Worm (Caenorhabditis elegans) whole organism, early embryonic: ENCODE results near the gene K09C4.1.

Experiments
- B0310.2 ChIP-seq: sonication (generic microtip); optimal IDR thresholded peaks from 2 replicates; lab custom pipeline; 2016; ENCODE audit warnings: mild to moderate bottlenecking, missing genetic modification characterization, missing compliant biosample characterization
- F13C5.2 ChIP-seq: sonication (generic microtip); optimal IDR thresholded peaks from 2 replicates; lab custom pipeline; 2017; ENCODE audit warnings: mild to moderate bottlenecking, missing genetic modification characterization, inconsistent platforms, missing compliant biosample characterization
- aly-1 ChIP-seq: sonication (generic microtip); optimal IDR thresholded peaks from 2 replicates; lab custom pipeline; 2016; ENCODE audit warnings: missing genetic modification characterization, missing compliant biosample characterization
- ama-1 ChIP-seq: fragments of 150-350 bp; optimal IDR thresholded peaks from 2 replicates; lab custom pipeline; 2014
- ceh-13 ChIP-seq: fragments of 200-800 bp; sonication (Bioruptor generic); optimal IDR thresholded peaks from 2 replicates; lab custom pipeline; 2018; ENCODE audit warnings: mild to moderate bottlenecking, missing genetic modification characterization, missing compliant biosample characterization
- ceh-36 ChIP-seq: sonication (generic microtip); optimal IDR thresholded peaks from 2 replicates; lab custom pipeline; 2016; ENCODE audit warnings: missing genetic modification characterization, inconsistent platforms, missing compliant biosample characterization
- ets-7 ChIP-seq: sonication (generic microtip); optimal IDR thresholded peaks from 2 replicates; lab custom pipeline; 2016; ENCODE audit warnings: missing genotype, missing genetic modification characterization, missing compliant biosample characterization
- flt-1 ChIP-seq: fragments of 200-800 bp; sonication (Bioruptor generic); IDR thresholded peaks from 2 replicates; pipeline ENCODE4 v1.3.6; 2022; ENCODE audit warnings: missing genetic modification characterization, missing compliant biosample characterization
- hmbx-1 ChIP-seq: sonication (generic microtip); optimal IDR thresholded peaks from 2 replicates; lab custom pipeline; 2016; ENCODE audit warnings: mild to moderate bottlenecking, missing genetic modification characterization, missing compliant biosample characterization
- hmg-4 ChIP-seq: fragments of 200-800 bp; sonication (Bioruptor generic); optimal IDR thresholded peaks from 2 replicates; lab custom pipeline; 2018; ENCODE audit warnings: mild to moderate bottlenecking, missing genetic modification characterization, missing compliant biosample characterization
- hnd-1 ChIP-seq: sonication (generic microtip); optimal IDR thresholded peaks from 2 replicates; lab custom pipeline; 2016; ENCODE audit warnings: missing genetic modification characterization, missing compliant biosample characterization
- pes-1 ChIP-seq: fragments of 200-800 bp; sonication (Bioruptor generic); IDR thresholded peaks from 2 replicates; pipeline ENCODE4 v1.3.6; 2022; ENCODE audit warnings: missing genetic modification reagents, missing genetic modification characterization, missing compliant biosample characterization
- scrt-1 ChIP-seq: fragments of 200-800 bp; sonication (Bioruptor generic); IDR thresholded peaks from 2 replicates; pipeline ENCODE4 v1.3.6; 2022; ENCODE audit warnings: missing genetic modification characterization, missing compliant biosample characterization
- sea-1 ChIP-seq: fragments of 200-800 bp; sonication (Bioruptor generic); conservative IDR thresholded peaks from 2 replicates; pipeline ENCODE4 v1.3.6; 2022; ENCODE audit warnings: missing genetic modification characterization, missing compliant biosample characterization
- tbx-11 ChIP-seq: fragments of 200-800 bp; sonication (Bioruptor generic); IDR thresholded peaks from 2 replicates; pipeline ENCODE4 v1.3.6; 2022; ENCODE audit warnings: missing genetic modification characterization, missing compliant biosample characterization
- tbx-37 ChIP-seq: fragments of 200-800 bp; sonication (Bioruptor generic); conservative IDR thresholded peaks from 2 replicates; pipeline ENCODE4 v1.3.6; 2022; ENCODE audit warnings: missing genetic modification reagents, missing genetic modification characterization, missing compliant biosample characterization
- tra-4 ChIP-seq: sonication (generic microtip); optimal IDR thresholded peaks from 2 replicates; lab custom pipeline; 2017; ENCODE audit warnings: missing genetic modification characterization, missing compliant biosample characterization

Gene K09C4.1

DNA sequence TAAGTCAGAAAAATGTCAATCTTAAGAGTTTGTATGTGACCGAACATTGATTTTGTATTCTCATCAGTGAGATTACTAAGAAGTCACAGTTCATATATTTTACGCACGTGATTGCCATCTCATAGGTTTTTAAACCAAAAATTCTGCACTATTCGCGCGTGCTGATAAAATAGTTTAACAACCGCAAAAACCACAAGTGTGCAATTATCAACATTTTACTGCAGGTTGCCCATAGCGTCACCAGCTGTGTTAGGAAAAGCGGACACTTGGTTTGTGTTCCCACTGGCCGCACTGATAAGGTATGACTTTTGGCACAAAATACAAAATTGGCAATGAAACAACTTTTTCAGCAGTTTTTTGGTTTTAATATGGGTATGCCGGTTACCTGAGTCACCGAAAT is 8.5 kb upstream of the K09C4.1 start:
- TF ChIP-seq ceh-36 (tag; lab: Kevin White, UChicago) (no peak), B0310.2 (tag; lab: Kevin White, UChicago) (no peak), ets-7 (tag; lab: Kevin White, UChicago) (no peak), sea-1 (no peak), scrt-1 (GFP tag; lab: Robert Waterston, UW) (no peak), flt-1 (GFP tag; lab: Robert Waterston, UW) (no peak), tbx-11 (GFP tag; lab: Robert Waterston, UW) (no peak), F13C5.2 (tag; lab: Kevin White, UChicago) (no peak), ceh-13 (GFP tag; lab: Kevin White, UChicago) (no peak), hmbx-1 (tag; lab: Kevin White, UChicago) (no peak), hnd-1 (tag; lab: Kevin White, UChicago) (no peak), ama-1 (no peak), aly-1 (tag; lab: Kevin White, UChicago) (no peak)

ce11 chrX:3291948-3292347 is 6.7 kb upstream of the K09C4.1 start:
- TF ChIP-seq tra-4 (tag; lab: Kevin White, UChicago) (no peak), F13C5.2 (tag; lab: Kevin White, UChicago) (no peak), scrt-1 (GFP tag; lab: Robert Waterston, UW) (no peak), tbx-11 (GFP tag; lab: Robert Waterston, UW) (no peak), ama-1 (no peak), ceh-13 (GFP tag; lab: Kevin White, UChicago) (no peak), pes-1 (GFP tag; lab: Robert Waterston, UW) (no peak), hmbx-1 (tag; lab: Kevin White, UChicago) (no peak), aly-1 (tag; lab: Kevin White, UChicago) (no peak), sea-1 (no peak), B0310.2 (tag; lab: Kevin White, UChicago) (no peak)

DNA sequence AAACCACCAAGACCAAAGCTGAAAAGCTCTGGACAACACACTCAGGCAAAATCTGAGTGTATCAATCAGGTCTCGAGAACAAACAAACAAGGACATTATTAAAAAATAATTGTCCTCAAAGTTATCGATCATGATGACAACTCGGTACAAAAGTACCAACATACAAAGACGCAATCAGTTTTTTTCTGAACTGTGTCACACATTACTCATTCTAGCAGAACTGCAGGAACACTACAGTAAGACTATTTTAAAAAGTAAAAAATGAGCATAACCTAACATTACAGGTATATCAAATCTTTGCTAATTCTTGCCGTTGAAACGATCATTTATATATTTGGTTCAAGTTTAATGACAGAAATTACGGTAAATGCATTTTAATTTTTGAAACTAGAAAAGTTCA is 2.5 kb upstream of the K09C4.1 start, which contains the start of gene K09C4.2:
Gene K09C4.2 (plus strand): TSS at position 301 of the 400 bp plus-strand sequence.
- TF ChIP-seq hmbx-1 (tag; lab: Kevin White, UChicago) (no peak), tra-4 (tag; lab: Kevin White, UChicago) (no peak), F13C5.2 (tag; lab: Kevin White, UChicago) (no peak), ceh-13 (GFP tag; lab: Kevin White, UChicago) (no peak), ceh-36 (tag; lab: Kevin White, UChicago) (no peak), tbx-37 (GFP tag; lab: Robert Waterston, UW) (no peak), B0310.2 (tag; lab: Kevin White, UChicago) (no peak), ets-7 (tag; lab: Kevin White, UChicago) (no peak), ama-1 (no peak), scrt-1 (GFP tag; lab: Robert Waterston, UW) (no peak), flt-1 (GFP tag; lab: Robert Waterston, UW) (no peak), sea-1 (no peak), tbx-11 (GFP tag; lab: Robert Waterston, UW) (no peak), hnd-1 (tag; lab: Kevin White, UChicago) (no peak), hmg-4 (GFP tag; lab: Kevin White, UChicago) (no peak), aly-1 (tag; lab: Kevin White, UChicago) (no peak), pes-1 (GFP tag; lab: Robert Waterston, UW) (no peak)

DNA sequence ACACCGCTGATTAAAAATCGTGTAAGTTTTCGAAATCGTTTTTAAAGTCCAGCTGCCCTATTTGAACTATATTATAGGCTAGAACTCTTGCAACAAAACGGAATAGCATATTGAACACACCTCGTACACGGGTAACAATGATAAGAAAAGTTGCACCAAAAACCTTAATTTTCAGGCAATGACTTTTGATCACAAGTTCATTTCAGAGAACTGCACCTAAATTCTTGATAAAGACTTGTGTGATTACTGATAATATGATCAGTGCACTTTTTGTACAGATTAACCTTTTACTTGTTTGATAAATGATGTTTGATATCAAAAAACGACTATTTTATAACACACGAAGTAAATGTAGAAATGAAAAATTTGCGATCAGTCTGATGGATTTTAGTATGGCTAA is 870 bp upstream of the K09C4.1 start:
- TF ChIP-seq ama-1, result no peak
- TF ChIP-seq sea-1, result no peak
- no peak for TF ChIP-seq tra-4 (tag; lab: Kevin White, UChicago)
- TF ChIP-seq ceh-36 (tag; lab: Kevin White, UChicago), result no peak
- TF ChIP-seq flt-1 (GFP tag; lab: Robert Waterston, UW), result no peak
- no peak for TF ChIP-seq tbx-11 (GFP tag; lab: Robert Waterston, UW)
- no peak for TF ChIP-seq B0310.2 (tag; lab: Kevin White, UChicago)
- TF ChIP-seq aly-1 (tag; lab: Kevin White, UChicago), result no peak
- no peak for TF ChIP-seq F13C5.2 (tag; lab: Kevin White, UChicago)
- TF ChIP-seq hmbx-1 (tag; lab: Kevin White, UChicago), result no peak

- TF ChIP-seq hmg-4 (GFP tag; lab: Kevin White, UChicago) (no peak), ama-1 (no peak), hmbx-1 (tag; lab: Kevin White, UChicago) (no peak), F13C5.2 (tag; lab: Kevin White, UChicago) (no peak), sea-1 (no peak), ceh-13 (GFP tag; lab: Kevin White, UChicago) (no peak), flt-1 (GFP tag; lab: Robert Waterston, UW) (no peak), B0310.2 (tag; lab: Kevin White, UChicago) (no peak), tbx-37 (GFP tag; lab: Robert Waterston, UW) (no peak), scrt-1 (GFP tag; lab: Robert Waterston, UW) (no peak), tra-4 (tag; lab: Kevin White, UChicago) (no peak), tbx-11 (GFP tag; lab: Robert Waterston, UW) (no peak), pes-1 (GFP tag; lab: Robert Waterston, UW) (no peak), ets-7 (tag; lab: Kevin White, UChicago) (no peak), hnd-1 (tag; lab: Kevin White, UChicago) (no peak), ceh-36 (tag; lab: Kevin White, UChicago) (no peak), aly-1 (tag; lab: Kevin White, UChicago) (no peak)
Measured at ce11 chrX:3300582-3300981, 1.9 kb downstream of the K09C4.1 start.

DNA sequence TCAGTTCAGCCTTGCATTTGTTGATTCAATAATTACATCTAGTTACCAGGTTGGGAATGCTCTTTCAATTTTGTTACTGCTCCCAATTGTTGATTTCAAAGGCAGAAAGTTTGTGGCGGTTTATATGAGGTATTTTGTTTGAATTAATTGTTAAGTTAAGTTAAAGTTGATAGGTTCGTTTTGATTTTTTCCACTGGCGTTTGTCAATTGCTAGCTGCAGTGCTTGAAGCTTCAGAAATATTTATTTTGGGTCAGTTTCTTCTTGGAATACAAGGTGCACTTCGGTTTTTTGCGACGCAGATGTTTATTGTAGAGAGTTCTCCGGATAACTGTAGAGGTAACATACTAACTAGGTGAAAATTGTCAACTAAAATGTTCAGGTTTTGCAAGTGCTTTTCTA is 3.1 kb downstream of the K09C4.1 start, which contains the start of gene F11D5.5:
Gene F11D5.5 (plus strand): TSS at position 301 of the 400 bp plus-strand sequence.
- TF ChIP-seq hmbx-1 (tag; lab: Kevin White, UChicago) (no peak), B0310.2 (tag; lab: Kevin White, UChicago) (no peak), hnd-1 (tag; lab: Kevin White, UChicago) (no peak), flt-1 (GFP tag; lab: Robert Waterston, UW) (no peak), scrt-1 (GFP tag; lab: Robert Waterston, UW) (no peak), ceh-13 (GFP tag; lab: Kevin White, UChicago) (no peak)

- no peak for TF ChIP-seq B0310.2 (tag; lab: Kevin White, UChicago)
- TF ChIP-seq aly-1 (tag; lab: Kevin White, UChicago), result no peak
- no peak for TF ChIP-seq ceh-13 (GFP tag; lab: Kevin White, UChicago)
- TF ChIP-seq ets-7 (tag; lab: Kevin White, UChicago), result no peak
Measured at ce11 chrX:3304068-3304467, 5.4 kb downstream of the K09C4.1 start, which contains the start of gene F11D5.7. TSS of gene F11D5.7 (plus strand) at chrX:3304368.
